Worm (Caenorhabditis elegans) whole organism, young adult: Measurements from ENCODE around the gene oac-29.

Experiments
- B0035.1 ChIP-seq: sonication (generic microtip); optimal IDR thresholded peaks from 2 replicates; lab custom pipeline; 2016; ENCODE audit warnings: missing genetic modification characterization, mild to moderate bottlenecking, missing compliant biosample characterization, missing genotype, missing genetic modification reagents
- C06A6.2 ChIP-seq: fragments of 200-800 bp; sonication (Bioruptor generic); conservative IDR thresholded peaks from 2 replicates; pipeline ENCODE4 v1.3.6; 2022; ENCODE audit warnings: missing genetic modification characterization, missing compliant biosample characterization
- F55B11.4 ChIP-seq: sonication (generic microtip); optimal IDR thresholded peaks from 2 replicates; lab custom pipeline; 2016; ENCODE audit warnings: missing compliant biosample characterization, missing genetic modification characterization, borderline replicate concordance; ENCODE audit not compliant: insufficient read depth
- K12H6.12 ChIP-seq: fragments of 200-800 bp; sonication (Bioruptor generic); optimal IDR thresholded peaks from 2 replicates; lab custom pipeline; 2018; ENCODE audit warnings: mild to moderate bottlenecking, missing genetic modification characterization, missing compliant biosample characterization
- Y53F4B.3 ChIP-seq: fragments of 200-800 bp; sonication (Bioruptor generic); IDR thresholded peaks from 2 replicates; pipeline ENCODE4 v1.3.6; 2022; ENCODE audit warnings: missing genetic modification reagents, missing genetic modification characterization, missing compliant biosample characterization
- Y67H2A.10 ChIP-seq: fragments of 200-800 bp; sonication (Bioruptor generic); conservative IDR thresholded peaks from 2 replicates; pipeline ENCODE4 v1.3.6; 2022; ENCODE audit warnings: missing genetic modification reagents, missing genetic modification characterization, missing compliant biosample characterization
- cebp-1 ChIP-seq, 2 experiments: fragments of 200-800 bp in 1 of 2; sonication (Bioruptor generic) in 1 of 2; sonication (generic microtip) in 1 of 2; IDR thresholded peaks in 1 of 2; optimal IDR thresholded peaks in 1 of 2; 2 replicates each; pipeline versions ENCODE4 v1.3.6 to Lab custom; 2017 to 2022; ENCODE audit warnings: missing compliant biosample characterization in 2 of 2, missing genetic modification characterization in 2 of 2, mild to moderate bottlenecking in 1 of 2, missing genetic modification reagents in 1 of 2, moderate library complexity in 1 of 2
- ceh-27 ChIP-seq: fragments of 200-800 bp; sonication (Bioruptor generic); optimal IDR thresholded peaks from 2 replicates; lab custom pipeline; 2018; ENCODE audit warnings: mild to moderate bottlenecking, missing genetic modification characterization, moderate library complexity, missing compliant biosample characterization
- ceh-79 ChIP-seq: sonication (generic microtip); optimal IDR thresholded peaks from 2 replicates; lab custom pipeline; 2017; ENCODE audit warnings: mild to moderate bottlenecking, missing genetic modification characterization, missing compliant biosample characterization
- die-1 ChIP-seq: sonication (generic microtip); optimal IDR thresholded peaks from 2 replicates; lab custom pipeline; 2016; ENCODE audit warnings: missing genotype, mild to moderate bottlenecking, missing genetic modification characterization, missing compliant biosample characterization
- dox-1 ChIP-seq: fragments of 200-800 bp; sonication (Bioruptor generic); IDR thresholded peaks from 2 replicates; pipeline ENCODE4 v1.3.6; 2022; ENCODE audit warnings: missing genetic modification reagents, missing genetic modification characterization, missing compliant biosample characterization
- him-1 ChIP-seq: sonication (generic microtip); optimal IDR thresholded peaks from 2 replicates; lab custom pipeline; 2016; ENCODE audit warnings: missing genotype, missing genetic modification reagents, missing genetic modification characterization, missing compliant biosample characterization
- hmg-20 ChIP-seq: fragments of 200-800 bp; sonication (Bioruptor generic); IDR thresholded peaks from 2 replicates; pipeline ENCODE4 v1.3.6; 2022; ENCODE audit warnings: missing genetic modification reagents, missing genetic modification characterization, missing compliant biosample characterization
- lin-35 ChIP-seq, 3 experiments: fragments of 150-350 bp in 2 of 3; sonication (generic microtip) in 1 of 3; optimal IDR thresholded peaks; 2 replicates each; lab custom pipeline; 2014 to 2018; ENCODE audit warnings: missing biosample characterization in 3 of 3, missing genetic modification characterization in 3 of 3, missing genetic modification reagents in 3 of 3
- lin-40 ChIP-seq: sonication (generic microtip); optimal IDR thresholded peaks from 2 replicates; lab custom pipeline; 2016; ENCODE audit warnings: missing genetic modification characterization, mild to moderate bottlenecking, missing compliant biosample characterization, missing genotype, missing genetic modification reagents
- mcd-1 ChIP-seq: fragments of 200-800 bp; sonication (Bioruptor generic); IDR thresholded peaks from 2 replicates; pipeline ENCODE4 v1.3.6; 2022; ENCODE audit warnings: missing genetic modification reagents, missing genetic modification characterization, missing compliant biosample characterization
- nfya-1 ChIP-seq: sonication (generic microtip); optimal IDR thresholded peaks from 2 replicates; lab custom pipeline; 2017; ENCODE audit warnings: antibody characterized with exemption, missing compliant biosample characterization, missing genetic modification characterization, borderline replicate concordance; ENCODE audit not compliant: insufficient read depth
- nfyb-1 ChIP-seq: fragments of 200-800 bp; sonication (Bioruptor generic); IDR thresholded peaks from 2 replicates; pipeline ENCODE4 v1.3.6; 2022; ENCODE audit warnings: missing genetic modification reagents, missing genetic modification characterization, missing compliant biosample characterization
- nhr-80 ChIP-seq: sonication (generic microtip); optimal IDR thresholded peaks from 2 replicates; lab custom pipeline; 2016; ENCODE audit warnings: missing genetic modification characterization, missing compliant biosample characterization
- somi-1 ChIP-seq: fragments of 200-800 bp; sonication (Bioruptor generic); optimal IDR thresholded peaks from 2 replicates; lab custom pipeline; 2018; ENCODE audit warnings: mild to moderate bottlenecking, missing genetic modification characterization, missing compliant biosample characterization
- zfh-2 ChIP-seq: fragments of 200-800 bp; sonication (Bioruptor generic); conservative IDR thresholded peaks from 2 replicates; pipeline ENCODE4 v1.3.6; 2022; ENCODE audit warnings: missing genetic modification reagents, missing genetic modification characterization, missing compliant biosample characterization
- zim-3 ChIP-seq: sonication (generic microtip); optimal IDR thresholded peaks from 2 replicates; lab custom pipeline; 2017; ENCODE audit warnings: mild to moderate bottlenecking, missing genetic modification characterization, moderate library complexity, missing compliant biosample characterization
- ztf-18 ChIP-seq: sonication (generic microtip); optimal IDR thresholded peaks from 2 replicates; lab custom pipeline; 2016; ENCODE audit warnings: missing genotype, mild to moderate bottlenecking, missing genetic modification characterization, missing compliant biosample characterization
- ztf-26 ChIP-seq: sonication (generic microtip); optimal IDR thresholded peaks from 2 replicates; lab custom pipeline; 2017; ENCODE audit warnings: missing genetic modification characterization, missing compliant biosample characterization

oac-29 gene

DNA sequence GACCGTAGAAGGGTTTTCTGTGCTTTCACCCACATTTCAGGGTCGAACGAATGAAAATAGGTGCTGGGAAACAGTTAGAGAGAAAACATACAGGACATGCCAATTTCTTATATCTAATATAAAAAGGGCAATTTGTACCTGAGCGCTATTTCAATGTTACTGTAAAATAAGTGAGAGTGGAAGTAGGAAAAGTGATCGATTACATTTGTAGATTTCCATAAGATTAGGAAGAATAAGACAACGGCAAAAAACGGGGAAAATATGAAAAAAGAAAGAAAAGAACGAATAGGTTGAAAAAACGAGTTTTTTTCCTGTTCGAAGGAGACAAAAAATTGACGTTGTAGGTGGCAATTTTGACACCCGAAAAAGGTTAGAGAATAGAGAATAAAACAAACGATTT lies 32.7 kb upstream of the oac-29 start:
- no peak for TF ChIP-seq nhr-80

ce11 chrV:8667230-8668021 lies 32.0 kb upstream of the oac-29 start:
- TF ChIP-seq F55B11.4 (tag; lab: Kevin White, UChicago), result no peak
- no peak for TF ChIP-seq lin-35 (GFP tag; optimal IDR thresholded peaks at IDR 0.05; lab: Kevin White, UChicago)
- no peak for TF ChIP-seq cebp-1 (GFP tag; IDR thresholded peaks at IDR 0.05; lab: Robert Waterston, UW)
- no peak for TF ChIP-seq cebp-1 (tag; optimal IDR thresholded peaks at IDR 0.05; lab: Kevin White, UChicago)
- no peak for TF ChIP-seq Y53F4B.3 (GFP tag; lab: Robert Waterston, UW)
- no peak for TF ChIP-seq nfyb-1 (GFP tag; lab: Robert Waterston, UW)
- TF ChIP-seq dox-1 (GFP tag; lab: Robert Waterston, UW), result no peak
- no peak for TF ChIP-seq nfya-1 (tag; lab: Kevin White, UChicago)

ce11 chrV:8665765-8666164 lies 30.3 kb upstream of the oac-29 start, which contains the start of gene ZC190.4:
ZC190.4 (plus strand) TSS chrV:8666065.
- TF ChIP-seq C06A6.2 (GFP tag; lab: Robert Waterston, UW) (no peak), ztf-18 (tag; lab: Kevin White, UChicago) (no peak), B0035.1 (tag; lab: Kevin White, UChicago) (no peak), ceh-27 (GFP tag; lab: Kevin White, UChicago) (no peak), hmg-20 (GFP tag; lab: Robert Waterston, UW) (no peak), zim-3 (no peak), ceh-79 (tag; lab: Kevin White, UChicago) (no peak)
- TF ChIP-seq, all 124 proteins: peak for 0

DNA sequence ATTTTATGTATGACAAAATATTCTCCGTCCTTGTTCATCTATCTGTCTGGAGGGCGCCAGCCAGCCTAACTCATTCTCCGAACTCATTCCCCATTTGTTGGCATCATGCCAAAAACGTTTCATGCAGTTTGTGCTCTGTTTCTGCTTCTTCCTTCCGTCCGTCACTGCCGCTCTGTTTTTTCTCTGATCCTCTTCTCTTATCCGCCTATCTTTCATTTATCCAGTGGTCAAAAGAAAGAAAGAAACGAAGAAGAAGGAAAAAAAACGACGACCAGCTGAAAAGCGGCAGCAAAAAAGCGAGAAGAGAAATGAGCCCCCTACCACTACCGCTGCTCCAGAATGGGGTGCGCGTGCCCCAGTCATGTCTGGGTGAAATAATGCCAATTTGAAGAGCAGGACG lies 27.5 kb upstream of the oac-29 start:
- TF ChIP-seq cebp-1 (GFP tag; IDR thresholded peaks at IDR 0.05; lab: Robert Waterston, UW) (no peak), cebp-1 (tag; optimal IDR thresholded peaks at IDR 0.05; lab: Kevin White, UChicago) (peak; percentile 17), mcd-1 (GFP tag; lab: Robert Waterston, UW) (0 out of 2 replicates have a peak, but pooled peaks have one; percentile 12), zfh-2 (GFP tag; lab: Robert Waterston, UW) (peak; percentile 85), die-1 (tag; lab: Kevin White, UChicago) (no peak), K12H6.12 (tag; lab: Kevin White, UChicago) (peak; percentile 9)

DNA sequence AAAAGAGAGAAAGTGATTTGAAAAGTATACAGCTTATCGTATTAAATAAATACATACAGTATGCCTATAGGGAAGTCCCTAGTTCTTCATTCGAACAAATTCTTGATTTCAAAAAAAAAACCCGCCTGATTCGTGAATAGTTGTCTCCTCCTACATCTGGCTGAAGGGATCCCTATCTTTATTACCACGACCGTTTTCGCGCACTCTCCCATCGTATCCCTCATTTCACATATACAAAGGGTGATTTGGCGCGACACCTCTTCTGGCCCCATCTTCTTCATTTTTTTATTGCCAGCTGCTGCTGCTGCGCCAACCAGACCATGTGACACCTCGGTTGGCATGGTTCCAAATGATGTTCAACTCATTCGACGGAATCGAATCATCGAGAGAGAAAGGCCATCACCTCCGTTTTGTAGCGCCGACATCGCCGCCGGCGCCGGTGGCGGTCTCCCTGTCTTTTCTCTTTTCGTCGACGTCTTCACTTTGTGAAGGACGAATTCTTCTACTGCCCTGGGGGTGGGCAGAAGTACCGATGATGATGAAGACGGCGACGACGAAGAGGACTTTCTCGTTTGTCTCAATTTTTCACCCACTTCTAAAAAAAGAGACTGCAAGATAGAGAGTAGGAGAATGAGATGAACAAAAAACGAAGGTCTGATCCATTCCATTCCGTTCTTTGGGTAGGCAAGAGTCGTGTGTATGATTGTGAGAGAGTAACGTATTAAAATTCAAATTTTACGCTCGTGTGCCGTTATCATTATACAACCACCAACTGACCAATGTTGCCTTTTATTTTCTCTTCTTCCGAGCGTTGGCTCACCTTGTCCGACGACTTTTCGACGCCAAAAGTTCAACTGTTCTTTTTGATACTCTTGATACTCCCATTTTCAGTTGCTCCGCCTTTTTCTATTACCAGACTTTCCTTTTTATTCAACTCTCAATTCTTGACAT lies 26.9 kb upstream of the oac-29 start:
- TF ChIP-seq ztf-26 (tag; lab: Kevin White, UChicago) (peak; percentile 29), nfyb-1 (GFP tag; lab: Robert Waterston, UW) (0 out of 2 replicates have a peak, but pooled peaks have one; percentile 38), somi-1 (peak; percentile 40), lin-40 (peak; percentile 30), him-1 (no peak), Y67H2A.10 (GFP tag; lab: Robert Waterston, UW) (no peak), zfh-2 (GFP tag; lab: Robert Waterston, UW) (peak; percentile 68)
